Worm (Caenorhabditis elegans): Measurements from ENCODE around the gene ZK1290.15.

Gene ZK1290.15

ce11 chrII:7478487-7479234 lies 44.7 kb upstream of the ZK1290.15 start, which contains the start of the genes aka-1 and ubc-6 (continued):
- peak; percentile 93 for TF ChIP-seq ceh-91 (GFP tag; IDR thresholded peaks at IDR 0.05)
- peak; percentile 21 for TF ChIP-seq xnd-1 (tag; optimal IDR thresholded peaks at IDR 0.05)
- peak; percentile 98 for TF ChIP-seq dox-1 (GFP tag; IDR thresholded peaks at IDR 0.05)
- TF ChIP-seq lin-35 (GFP tag; optimal IDR thresholded peaks at IDR 0.05), result peak in 1 of 3 experiments; percentile 70
- peak; percentile 91 for TF ChIP-seq K12H6.12 (tag; optimal IDR thresholded peaks at IDR 0.05)
- TF ChIP-seq somi-1 (GFP tag; optimal IDR thresholded peaks at IDR 0.05), result peak; percentile 48
- peak; percentile 69 to 83 for TF ChIP-seq let-607 (tag; optimal IDR thresholded peaks at IDR 0.05)
- TF ChIP-seq egl-18 (GFP tag; IDR thresholded peaks at IDR 0.05), result peak; percentile 81; the same call in 1 of the 2 replicates
- no peak for TF ChIP-seq sptf-2 (GFP tag; optimal IDR thresholded peaks at IDR 0.05)
- TF ChIP-seq nfyb-1 (GFP tag; IDR thresholded peaks at IDR 0.05), result peak; percentile 96
- TF ChIP-seq die-1 (tag; optimal IDR thresholded peaks at IDR 0.05), result peak; percentile 33
- no peak for TF ChIP-seq rec-8 (tag; optimal IDR thresholded peaks at IDR 0.05)
- peak; percentile 78 for TF ChIP-seq hmg-20 (GFP tag; IDR thresholded peaks at IDR 0.05)
- TF ChIP-seq nhr-179 (tag; optimal IDR thresholded peaks at IDR 0.05), result no peak
- peak; percentile 80 for TF ChIP-seq cebp-1 (GFP tag; IDR thresholded peaks at IDR 0.05)
- TF ChIP-seq cebp-1 (tag; optimal IDR thresholded peaks at IDR 0.05), result peak; percentile 91
- TF ChIP-seq nhr-80 (tag; optimal IDR thresholded peaks at IDR 0.05), result peak; percentile 86
- TF ChIP-seq ztf-22 (GFP tag; optimal IDR thresholded peaks at IDR 0.05), result peak; percentile 73
- no peak for TF ChIP-seq aptf-3 (GFP tag; IDR thresholded peaks at IDR 0.05)
- peak; percentile 95 for TF ChIP-seq Y79H2A.3 (GFP tag; conservative IDR thresholded peaks at IDR 0.05)
- TF ChIP-seq ets-4 (GFP tag; optimal IDR thresholded peaks at IDR 0.05), result no peak
- TF ChIP-seq mxl-1 (tag; optimal IDR thresholded peaks at IDR 0.05), result no peak
- no peak for TF ChIP-seq F10E7.11 (tag; optimal IDR thresholded peaks at IDR 0.05)
- TF ChIP-seq lsy-27 (tag; optimal IDR thresholded peaks at IDR 0.05; ENCODE audit: borderline replicate concordance, insufficient read depth), result peak; percentile 55
- peak; percentile 83 for TF ChIP-seq attf-3 (GFP tag; conservative IDR thresholded peaks at IDR 0.05)
- peak; percentile 74 for TF ChIP-seq F49E8.2 (tag; optimal IDR thresholded peaks at IDR 0.05; ENCODE audit: insufficient read depth)
- peak; percentile 39 for TF ChIP-seq F22D6.2 (tag; optimal IDR thresholded peaks at IDR 0.05)
- peak; percentile 34 for TF ChIP-seq dpl-1 (GFP tag; optimal IDR thresholded peaks at IDR 0.05)
- TF ChIP-seq Y53G8AR.9 (GFP tag; conservative IDR thresholded peaks at IDR 0.05), result peak; percentile 91
- no peak for TF ChIP-seq F55B11.4 (tag; optimal IDR thresholded peaks at IDR 0.05; ENCODE audit: borderline replicate concordance, insufficient read depth)
- peak; percentile 94 for TF ChIP-seq K11D2.4 (GFP tag; IDR thresholded peaks at IDR 0.05)
- TF ChIP-seq lag-1 (GFP tag; IDR thresholded peaks at IDR 0.05), result no peak
- peak; percentile 89 for TF ChIP-seq aptf-2 (GFP tag; conservative IDR thresholded peaks at IDR 0.05)
- peak; percentile 89 for TF ChIP-seq lin-54 (GFP tag; optimal IDR thresholded peaks at IDR 0.05)
- TF ChIP-seq bed-2 (GFP tag; IDR thresholded peaks at IDR 0.05), result peak; percentile 89
- TF ChIP-seq C06A6.2 (GFP tag; conservative IDR thresholded peaks at IDR 0.05), result peak; percentile 97
- TF ChIP-seq madf-10 (tag; optimal IDR thresholded peaks at IDR 0.05), result peak; percentile 91
- no peak for TF ChIP-seq sdz-38 (tag; optimal IDR thresholded peaks at IDR 0.05)
- TF ChIP-seq hlh-26 (GFP tag; conservative IDR thresholded peaks at IDR 0.05), result no peak
- TF ChIP-seq ztf-3 (GFP tag; optimal IDR thresholded peaks at IDR 0.05), result peak; percentile 51
- TF ChIP-seq efl-1 (GFP tag; optimal IDR thresholded peaks at IDR 0.05), result peak; percentile 54
- TF ChIP-seq nfya-2 (GFP tag; IDR thresholded peaks at IDR 0.05), result no peak
- TF ChIP-seq ztf-6 (GFP tag; IDR thresholded peaks at IDR 0.05), result peak; percentile 91
- TF ChIP-seq hsf-1 (GFP tag; IDR thresholded peaks at IDR 0.05), result peak; percentile 85
- no peak for TF ChIP-seq T26A5.8 (tag; optimal IDR thresholded peaks at IDR 0.05)
- TF ChIP-seq F39B2.1 (GFP tag; IDR thresholded peaks at IDR 0.05), result no peak
- TF ChIP-seq C17E4.6 (GFP tag; IDR thresholded peaks at IDR 0.05), result peak; percentile 91

All from whole organism, young adult.